Worm (Caenorhabditis elegans) whole organism, young adult: ENCODE results near the gene ptr-24.

Experiments used
- C06A6.2 ChIP-seq: fragments of 200-800 bp; sonication (Bioruptor generic); conservative IDR thresholded peaks from 2 replicates; pipeline ENCODE4 v1.3.6; 2022; ENCODE audit warnings: missing genetic modification characterization, missing compliant biosample characterization
- F22D6.2 ChIP-seq: sonication (generic microtip); optimal IDR thresholded peaks from 2 replicates; lab custom pipeline; 2016; ENCODE audit warnings: mild to moderate bottlenecking, missing genetic modification characterization, missing compliant biosample characterization
- F37B4.10 ChIP-seq: fragments of 200-800 bp; sonication (Bioruptor generic); IDR thresholded peaks from 2 replicates; pipeline ENCODE4 v1.3.6; 2022; ENCODE audit warnings: missing genetic modification characterization, missing compliant biosample characterization
- F39B2.1 ChIP-seq: fragments of 200-800 bp; sonication (Bioruptor generic); IDR thresholded peaks from 2 replicates; pipeline ENCODE4 v1.3.6; 2022; ENCODE audit warnings: missing genetic modification reagents, missing genetic modification characterization, missing compliant biosample characterization
- F49E8.2 ChIP-seq: sonication (generic microtip); optimal IDR thresholded peaks from 3 replicates; lab custom pipeline; 2017; ENCODE audit warnings: missing genetic modification characterization, mild to moderate bottlenecking, missing compliant biosample characterization, antibody characterized with exemption, moderate library complexity; ENCODE audit not compliant: insufficient read depth
- K11D2.4 ChIP-seq: fragments of 200-800 bp; sonication (Bioruptor generic); IDR thresholded peaks from 2 replicates; pipeline ENCODE4 v1.3.6; 2022; ENCODE audit warnings: missing genetic modification reagents, missing genetic modification characterization, missing compliant biosample characterization
- K12H6.12 ChIP-seq: fragments of 200-800 bp; sonication (Bioruptor generic); optimal IDR thresholded peaks from 2 replicates; lab custom pipeline; 2018; ENCODE audit warnings: mild to moderate bottlenecking, missing genetic modification characterization, missing compliant biosample characterization
- Y67H2A.10 ChIP-seq: fragments of 200-800 bp; sonication (Bioruptor generic); conservative IDR thresholded peaks from 2 replicates; pipeline ENCODE4 v1.3.6; 2022; ENCODE audit warnings: missing genetic modification reagents, missing genetic modification characterization, missing compliant biosample characterization
- ZK185.1 ChIP-seq: sonication (generic microtip); optimal IDR thresholded peaks from 2 replicates; lab custom pipeline; 2016; ENCODE audit warnings: mild to moderate bottlenecking, missing genetic modification characterization, missing compliant biosample characterization; ENCODE audit not compliant: poor library complexity, severe bottlenecking
- attf-3 ChIP-seq: fragments of 200-800 bp; sonication (Bioruptor generic); conservative IDR thresholded peaks from 2 replicates; pipeline ENCODE4 v1.3.6; 2022; ENCODE audit warnings: missing genetic modification reagents, missing genetic modification characterization, missing compliant biosample characterization
- attf-5 ChIP-seq: fragments of 200-800 bp; sonication (Bioruptor generic); optimal IDR thresholded peaks from 2 replicates; lab custom pipeline; 2018; ENCODE audit warnings: mild to moderate bottlenecking, missing genetic modification characterization, missing compliant biosample characterization
- cebp-2 ChIP-seq: fragments of 200-800 bp; sonication (Bioruptor generic); IDR thresholded peaks from 2 replicates; pipeline ENCODE4 v1.3.6; 2022; ENCODE audit warnings: missing genetic modification characterization, missing compliant biosample characterization
- ceh-100 ChIP-seq: fragments of 200-800 bp; sonication (Bioruptor generic); IDR thresholded peaks from 2 replicates; pipeline ENCODE4 v1.3.6; 2022; ENCODE audit warnings: missing genetic modification reagents, missing genetic modification characterization, missing compliant biosample characterization
- ceh-58 ChIP-seq: fragments of 200-800 bp; sonication (Bioruptor generic); IDR thresholded peaks from 2 replicates; pipeline ENCODE4 v1.3.6; 2022; ENCODE audit warnings: missing genetic modification characterization, missing compliant biosample characterization
- dox-1 ChIP-seq: fragments of 200-800 bp; sonication (Bioruptor generic); IDR thresholded peaks from 2 replicates; pipeline ENCODE4 v1.3.6; 2022; ENCODE audit warnings: missing genetic modification reagents, missing genetic modification characterization, missing compliant biosample characterization
- ekl-4 ChIP-seq: fragments of 200-800 bp; sonication (Bioruptor generic); IDR thresholded peaks from 2 replicates; pipeline ENCODE4 v1.3.6; 2022; ENCODE audit warnings: missing genetic modification reagents, missing genetic modification characterization, missing compliant biosample characterization
- hrde-1 ChIP-seq: sonication (generic microtip); optimal IDR thresholded peaks from 2 replicates; lab custom pipeline; 2016; ENCODE audit warnings: missing genetic modification characterization, mild to moderate bottlenecking, missing compliant biosample characterization, moderate library complexity, missing genotype, missing genetic modification reagents, borderline replicate concordance
- let-526 ChIP-seq: fragments of 200-800 bp; sonication (Bioruptor generic); IDR thresholded peaks from 2 replicates; pipeline ENCODE4 v1.3.6; 2022; ENCODE audit warnings: missing genetic modification reagents, missing genetic modification characterization, missing compliant biosample characterization
- lin-26 ChIP-seq: fragments of 200-800 bp; sonication (Bioruptor generic); IDR thresholded peaks from 2 replicates; pipeline ENCODE4 v1.3.6; 2022; ENCODE audit warnings: missing genetic modification reagents, missing genetic modification characterization, missing compliant biosample characterization
- lin-35 ChIP-seq, 3 experiments: fragments of 150-350 bp in 2 of 3; sonication (generic microtip) in 1 of 3; optimal IDR thresholded peaks; 2 replicates each; lab custom pipeline; 2014 to 2018; ENCODE audit warnings: missing biosample characterization in 3 of 3, missing genetic modification characterization in 3 of 3, missing genetic modification reagents in 3 of 3
- lsy-27 ChIP-seq: sonication (generic microtip); optimal IDR thresholded peaks from 2 replicates; lab custom pipeline; 2017; ENCODE audit warnings: missing genetic modification characterization, mild to moderate bottlenecking, missing compliant biosample characterization, antibody characterized with exemption, missing genotype, borderline replicate concordance; ENCODE audit not compliant: insufficient read depth
- nfya-2 ChIP-seq: fragments of 200-800 bp; sonication (Bioruptor generic); IDR thresholded peaks from 2 replicates; pipeline ENCODE4 v1.3.6; 2022; ENCODE audit warnings: missing genetic modification reagents, missing genetic modification characterization, missing compliant biosample characterization
- nfyb-1 ChIP-seq: fragments of 200-800 bp; sonication (Bioruptor generic); IDR thresholded peaks from 2 replicates; pipeline ENCODE4 v1.3.6; 2022; ENCODE audit warnings: missing genetic modification reagents, missing genetic modification characterization, missing compliant biosample characterization
- nhr-90 ChIP-seq: sonication (generic microtip); optimal IDR thresholded peaks from 2 replicates; lab custom pipeline; 2016; ENCODE audit warnings: missing genotype, mild to moderate bottlenecking, missing genetic modification characterization, missing compliant biosample characterization
- repo-1 ChIP-seq: sonication (generic microtip); optimal IDR thresholded peaks from 2 replicates; lab custom pipeline; 2017; ENCODE audit warnings: mild to moderate bottlenecking, missing genetic modification characterization, missing compliant biosample characterization
- rpc-1 ChIP-seq, 2 experiments: fragments of 150-350 bp in 1 of 2; sonication (generic microtip) in 1 of 2; optimal IDR thresholded peaks; 2 replicates each; lab custom pipeline; 2014 to 2018; ENCODE audit warnings: missing biosample characterization in 1 of 2, missing genetic modification characterization in 1 of 2, missing genetic modification reagents in 1 of 2, missing genotype in 1 of 2
- snpc-1.3 ChIP-seq: sonication (generic microtip); optimal IDR thresholded peaks from 2 replicates; lab custom pipeline; 2017; ENCODE audit warnings: missing genetic modification characterization, mild to moderate bottlenecking, missing compliant biosample characterization, antibody characterized with exemption, moderate library complexity, missing genotype, missing genetic modification reagents; ENCODE audit not compliant: insufficient read depth
- snpc-3.4 ChIP-seq: sonication (generic microtip); optimal IDR thresholded peaks from 2 replicates; lab custom pipeline; 2017; ENCODE audit warnings: missing genetic modification characterization, mild to moderate bottlenecking, missing compliant biosample characterization, antibody characterized with exemption, moderate library complexity, missing genotype, missing genetic modification reagents
- snpc-4 ChIP-seq, 5 experiments: fragments of 150-350 bp in 1 of 5; sonication (generic microtip) in 4 of 5; optimal IDR thresholded peaks; 2 replicates each; lab custom pipeline; 2014 to 2018; ENCODE audit warnings: missing genetic modification characterization in 5 of 5, missing biosample characterization in 3 of 5, antibody characterized with exemption in 2 of 5, mild to moderate bottlenecking in 2 of 5, missing compliant biosample characterization in 2 of 5, missing genotype in 2 of 5, moderate library complexity in 2 of 5, missing genetic modification reagents in 1 of 5
- unc-130 ChIP-seq: sonication (generic microtip); optimal IDR thresholded peaks from 2 replicates; lab custom pipeline; 2016; ENCODE audit warnings: missing genetic modification reagents, missing genetic modification characterization, missing compliant biosample characterization
- zfh-2 ChIP-seq: fragments of 200-800 bp; sonication (Bioruptor generic); conservative IDR thresholded peaks from 2 replicates; pipeline ENCODE4 v1.3.6; 2022; ENCODE audit warnings: missing genetic modification reagents, missing genetic modification characterization, missing compliant biosample characterization
- ztf-25 ChIP-seq: fragments of 200-800 bp; sonication (Bioruptor generic); IDR thresholded peaks from 2 replicates; pipeline ENCODE4 v1.3.6; 2022; ENCODE audit warnings: missing genetic modification reagents, missing genetic modification characterization, missing compliant biosample characterization
- ztf-26 ChIP-seq: sonication (generic microtip); optimal IDR thresholded peaks from 2 replicates; lab custom pipeline; 2017; ENCODE audit warnings: missing genetic modification characterization, missing compliant biosample characterization

ptr-24 gene

DNA sequence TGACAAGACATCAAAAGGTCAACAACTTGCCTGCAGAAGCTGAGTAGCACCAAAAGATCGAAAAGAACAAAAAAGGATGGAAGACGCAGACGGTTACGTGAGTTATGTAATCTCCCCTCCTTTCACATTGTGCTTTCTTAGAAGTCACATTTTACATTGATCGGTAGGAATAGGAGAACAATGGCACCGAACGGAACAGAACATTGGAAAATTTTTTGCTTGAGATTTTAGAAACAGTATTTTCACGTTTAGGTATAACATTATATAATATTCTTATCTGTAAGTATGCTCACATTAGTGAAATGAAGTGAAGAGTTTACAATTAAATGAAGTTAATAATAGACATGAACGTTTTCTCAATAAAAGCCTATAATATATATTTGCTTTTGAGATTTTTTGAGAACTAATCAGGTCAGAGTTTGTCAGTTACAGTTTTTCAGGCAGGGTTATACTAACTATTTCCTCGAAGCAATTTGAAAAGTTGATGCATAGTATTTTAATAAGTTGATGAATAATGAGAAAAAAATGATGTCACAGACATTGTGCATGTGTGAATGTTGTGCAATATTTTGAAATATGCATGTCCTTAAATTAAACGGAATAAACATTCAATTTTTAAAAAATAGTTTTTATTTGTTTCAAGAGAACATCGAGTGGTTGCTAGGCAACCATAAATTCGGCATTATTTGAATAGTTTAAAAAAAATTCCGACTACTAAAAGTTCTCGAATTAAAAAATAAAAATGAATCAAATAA is 43.3 kb downstream of the ptr-24 start:
- TF ChIP-seq attf-3 = no peak
- no peak for TF ChIP-seq nhr-90 (tag; lab: Kevin White, UChicago)
- no peak for TF ChIP-seq lin-26 (GFP tag; lab: Robert Waterston, UW)
- no peak for TF ChIP-seq C06A6.2
- TF ChIP-seq rpc-1 (optimal IDR thresholded peaks at IDR 0.05; lab: Kevin White, UChicago) = no peak
- no peak for TF ChIP-seq rpc-1 (tag; optimal IDR thresholded peaks at IDR 0.05; lab: Kevin White, UChicago)
- TF ChIP-seq ZK185.1 (tag; lab: Kevin White, UChicago) = no peak

DNA sequence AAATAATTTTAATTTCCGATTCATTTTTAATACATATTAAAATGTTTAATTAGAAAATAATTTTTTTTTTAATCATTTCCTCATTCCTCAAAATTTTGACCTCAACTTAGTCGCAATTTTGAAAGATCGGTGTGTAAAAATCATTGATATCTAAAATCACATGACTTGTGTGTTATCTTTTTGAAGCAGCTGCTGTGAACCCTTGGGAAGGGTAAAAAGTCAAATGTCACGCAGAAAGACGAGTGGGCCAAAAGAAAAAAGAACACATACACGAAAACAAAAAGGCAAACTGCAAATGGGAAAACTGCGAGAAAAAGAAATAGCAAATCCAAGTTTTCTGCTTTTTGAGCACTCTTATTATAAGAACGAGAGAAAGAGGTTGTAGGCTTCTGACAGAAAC is 45.4 kb downstream of the ptr-24 start:
- TF ChIP-seq repo-1 (no peak), rpc-1 (optimal IDR thresholded peaks at IDR 0.05; lab: Kevin White, UChicago) (no peak), rpc-1 (tag; optimal IDR thresholded peaks at IDR 0.05; lab: Kevin White, UChicago) (no peak), attf-3 (no peak), K12H6.12 (tag; lab: Kevin White, UChicago) (no peak), ekl-4 (GFP tag; lab: Robert Waterston, UW) (no peak), snpc-4 (GFP tag; optimal IDR thresholded peaks at IDR 0.05; lab: Kevin White, UChicago) (no peak), snpc-4 (tag; optimal IDR thresholded peaks at IDR 0.05; lab: Kevin White, UChicago) (no peak), Y67H2A.10 (GFP tag; lab: Robert Waterston, UW) (no peak), lin-35 (GFP tag; optimal IDR thresholded peaks at IDR 0.05; lab: Kevin White, UChicago) (no peak), F49E8.2 (no peak), let-526 (GFP tag; lab: Robert Waterston, UW) (no peak), snpc-1.3 (no peak), K11D2.4 (GFP tag; lab: Robert Waterston, UW) (no peak), cebp-2 (GFP tag; lab: Robert Waterston, UW) (no peak), lsy-27 (tag; lab: Kevin White, UChicago) (no peak), attf-5 (GFP tag; lab: Kevin White, UChicago) (no peak)
- TF ChIP-seq, all 124 proteins: peak for 0

- TF ChIP-seq attf-3 (no peak), nfyb-1 (no peak), F37B4.10 (GFP tag; lab: Robert Waterston, UW) (no peak), ceh-58 (GFP tag; lab: Robert Waterston, UW) (no peak), ceh-100 (GFP tag; lab: Robert Waterston, UW) (no peak), dox-1 (GFP tag; lab: Robert Waterston, UW) (no peak), snpc-3.4 (no peak), F22D6.2 (tag; lab: Kevin White, UChicago) (no peak), ztf-25 (no peak), lin-26 (GFP tag; lab: Robert Waterston, UW) (no peak), F39B2.1 (no peak), K12H6.12 (tag; lab: Kevin White, UChicago) (no peak), lsy-27 (tag; lab: Kevin White, UChicago) (no peak), zfh-2 (no peak), nfya-2 (no peak), ztf-26 (no peak), hrde-1 (tag; lab: Kevin White, UChicago) (no peak), unc-130 (GFP tag; lab: Kevin White, UChicago) (no peak), C06A6.2 (no peak)
These were observed 46.9 kb downstream of the ptr-24 start for ce11 chrX:13384743-13385142.
